Worm (Caenorhabditis elegans): ENCODE measurements around the gene scl-14.
A peak's percentile ranks its signal among the peaks of the same experiment; 100 is the strongest.

scl-14 gene

ce11 chrIV:13165181-13165580 lies at the start of gene scl-14:
Gene scl-14 (plus strand): TSS chrIV:13165481.
- TF ChIP-seq ceh-36 (tag; optimal IDR thresholded peaks at IDR 0.05) (no peak), ceh-13 (GFP tag; optimal IDR thresholded peaks at IDR 0.05) (no peak), hnd-1 (tag; optimal IDR thresholded peaks at IDR 0.05) (no peak), scrt-1 (GFP tag; IDR thresholded peaks at IDR 0.05) (no peak), B0310.2 (tag; optimal IDR thresholded peaks at IDR 0.05) (no peak), tbx-11 (GFP tag; IDR thresholded peaks at IDR 0.05) (no peak), tra-4 (tag; optimal IDR thresholded peaks at IDR 0.05) (no peak)

- TF ChIP-seq ama-1 (optimal IDR thresholded peaks at IDR 0.05), result no peak
- no peak for TF ChIP-seq hnd-1 (tag; optimal IDR thresholded peaks at IDR 0.05)
- no peak for TF ChIP-seq tra-4 (tag; optimal IDR thresholded peaks at IDR 0.05)
- TF ChIP-seq ceh-36 (tag; optimal IDR thresholded peaks at IDR 0.05), result no peak
- TF ChIP-seq hmbx-1 (tag; optimal IDR thresholded peaks at IDR 0.05), result no peak
- TF ChIP-seq flt-1 (GFP tag; IDR thresholded peaks at IDR 0.05), result no peak
- TF ChIP-seq pes-1 (GFP tag; IDR thresholded peaks at IDR 0.05), result no peak
- no peak for TF ChIP-seq tbx-37 (GFP tag; conservative IDR thresholded peaks at IDR 0.05)
- no peak for TF ChIP-seq sea-1 (GFP tag; conservative IDR thresholded peaks at IDR 0.05)
- TF ChIP-seq B0310.2 (tag; optimal IDR thresholded peaks at IDR 0.05), result no peak
- no peak for TF ChIP-seq F13C5.2 (tag; optimal IDR thresholded peaks at IDR 0.05)
Observed at ce11 chrIV:13116679-13117078, 48.6 kb upstream of the scl-14 start.

- no peak for TF ChIP-seq hmbx-1 (tag; optimal IDR thresholded peaks at IDR 0.05)
- no peak for TF ChIP-seq tbx-37 (GFP tag; conservative IDR thresholded peaks at IDR 0.05)
- no peak for TF ChIP-seq tbx-11 (GFP tag; IDR thresholded peaks at IDR 0.05)
- TF ChIP-seq ceh-36 (tag; optimal IDR thresholded peaks at IDR 0.05), result peak; percentile 63
- TF ChIP-seq hnd-1 (tag; optimal IDR thresholded peaks at IDR 0.05), result no peak
Observed at ce11 chrIV:13118794-13119193, 46.5 kb upstream of the scl-14 start, which contains the start of gene unc-30. Gene unc-30 (plus strand): TSS chrIV:13118977.

- TF ChIP-seq F13C5.2 (tag; optimal IDR thresholded peaks at IDR 0.05) (no peak), pes-1 (GFP tag; IDR thresholded peaks at IDR 0.05) (no peak), tbx-11 (GFP tag; IDR thresholded peaks at IDR 0.05) (no peak), tra-4 (tag; optimal IDR thresholded peaks at IDR 0.05) (no peak), ama-1 (optimal IDR thresholded peaks at IDR 0.05) (no peak), hmbx-1 (tag; optimal IDR thresholded peaks at IDR 0.05) (no peak), ceh-13 (GFP tag; optimal IDR thresholded peaks at IDR 0.05) (no peak), scrt-1 (GFP tag; IDR thresholded peaks at IDR 0.05) (no peak), flt-1 (GFP tag; IDR thresholded peaks at IDR 0.05) (no peak), B0310.2 (tag; optimal IDR thresholded peaks at IDR 0.05) (no peak), sea-1 (GFP tag; conservative IDR thresholded peaks at IDR 0.05) (no peak), hmg-4 (GFP tag; optimal IDR thresholded peaks at IDR 0.05) (no peak), aly-1 (tag; optimal IDR thresholded peaks at IDR 0.05) (no peak), tbx-37 (GFP tag; conservative IDR thresholded peaks at IDR 0.05) (no peak), ceh-36 (tag; optimal IDR thresholded peaks at IDR 0.05) (no peak), hnd-1 (tag; optimal IDR thresholded peaks at IDR 0.05) (no peak), ets-7 (tag; optimal IDR thresholded peaks at IDR 0.05) (no peak)
Observed at ce11 chrIV:13121396-13121795, 43.9 kb upstream of the scl-14 start.

ce11 chrIV:13125999-13126398 lies 39.3 kb upstream of the scl-14 start:
- TF ChIP-seq scrt-1 (GFP tag; IDR thresholded peaks at IDR 0.05), result no peak
- no peak for TF ChIP-seq flt-1 (GFP tag; IDR thresholded peaks at IDR 0.05)
- no peak for TF ChIP-seq tbx-11 (GFP tag; IDR thresholded peaks at IDR 0.05)
- TF ChIP-seq hmg-4 (GFP tag; optimal IDR thresholded peaks at IDR 0.05), result no peak
- TF ChIP-seq F13C5.2 (tag; optimal IDR thresholded peaks at IDR 0.05), result no peak
- TF ChIP-seq pes-1 (GFP tag; IDR thresholded peaks at IDR 0.05), result no peak
- no peak for TF ChIP-seq hmbx-1 (tag; optimal IDR thresholded peaks at IDR 0.05)

ce11 chrIV:13127720-13128119 lies 37.6 kb upstream of the scl-14 start:
- TF ChIP-seq tra-4 (tag; optimal IDR thresholded peaks at IDR 0.05) (no peak), B0310.2 (tag; optimal IDR thresholded peaks at IDR 0.05) (no peak), ets-7 (tag; optimal IDR thresholded peaks at IDR 0.05) (no peak), flt-1 (GFP tag; IDR thresholded peaks at IDR 0.05) (no peak), sea-1 (GFP tag; conservative IDR thresholded peaks at IDR 0.05) (no peak), F13C5.2 (tag; optimal IDR thresholded peaks at IDR 0.05) (no peak), scrt-1 (GFP tag; IDR thresholded peaks at IDR 0.05) (no peak), aly-1 (tag; optimal IDR thresholded peaks at IDR 0.05) (no peak), hmg-4 (GFP tag; optimal IDR thresholded peaks at IDR 0.05) (no peak), pes-1 (GFP tag; IDR thresholded peaks at IDR 0.05) (no peak), hmbx-1 (tag; optimal IDR thresholded peaks at IDR 0.05) (no peak), ceh-13 (GFP tag; optimal IDR thresholded peaks at IDR 0.05) (no peak), ceh-36 (tag; optimal IDR thresholded peaks at IDR 0.05) (no peak), tbx-37 (GFP tag; conservative IDR thresholded peaks at IDR 0.05) (no peak), hnd-1 (tag; optimal IDR thresholded peaks at IDR 0.05) (no peak), ama-1 (optimal IDR thresholded peaks at IDR 0.05) (no peak), tbx-11 (GFP tag; IDR thresholded peaks at IDR 0.05) (no peak)

- 0 out of 2 replicates have a peak, but pooled peaks have one; percentile 27 for TF ChIP-seq tbx-37 (GFP tag; conservative IDR thresholded peaks at IDR 0.05)
- peak; percentile 76 for TF ChIP-seq scrt-1 (GFP tag; IDR thresholded peaks at IDR 0.05)
- peak; percentile 73 for TF ChIP-seq pes-1 (GFP tag; IDR thresholded peaks at IDR 0.05)
- TF ChIP-seq flt-1 (GFP tag; IDR thresholded peaks at IDR 0.05), result peak; percentile 71
- peak; percentile 73; the same call in 1 of the 2 replicates for TF ChIP-seq sea-1 (GFP tag; conservative IDR thresholded peaks at IDR 0.05)
Observed at ce11 chrIV:13140792-13141191, 24.5 kb upstream of the scl-14 start.

ce11 chrIV:13142254-13142653 lies 23.0 kb upstream of the scl-14 start, which contains the start of gene spe-43:
Gene spe-43 (minus strand): TSS chrIV:13142354.
- TF ChIP-seq pes-1 (GFP tag; IDR thresholded peaks at IDR 0.05), result no peak
- TF ChIP-seq tbx-11 (GFP tag; IDR thresholded peaks at IDR 0.05), result no peak
- TF ChIP-seq ceh-36 (tag; optimal IDR thresholded peaks at IDR 0.05), result no peak
- no peak for TF ChIP-seq B0310.2 (tag; optimal IDR thresholded peaks at IDR 0.05)
- no peak for TF ChIP-seq hmg-4 (GFP tag; optimal IDR thresholded peaks at IDR 0.05)
- TF ChIP-seq ceh-13 (GFP tag; optimal IDR thresholded peaks at IDR 0.05), result no peak
- TF ChIP-seq ets-7 (tag; optimal IDR thresholded peaks at IDR 0.05), result no peak
- TF ChIP-seq hnd-1 (tag; optimal IDR thresholded peaks at IDR 0.05), result no peak
- no peak for TF ChIP-seq sea-1 (GFP tag; conservative IDR thresholded peaks at IDR 0.05)
- no peak for TF ChIP-seq tbx-37 (GFP tag; conservative IDR thresholded peaks at IDR 0.05)

Data from whole organism, early embryonic.